Worm (Caenorhabditis elegans) whole organism, early embryonic: Measurements from ENCODE around the gene hal-2.

Experiments used
- B0310.2 ChIP-seq: sonication (generic microtip); optimal IDR thresholded peaks from 2 replicates; lab custom pipeline; 2016; ENCODE audit warnings: mild to moderate bottlenecking, missing genetic modification characterization, missing compliant biosample characterization
- ama-1 ChIP-seq: fragments of 150-350 bp; optimal IDR thresholded peaks from 2 replicates; lab custom pipeline; 2014
- ceh-36 ChIP-seq: sonication (generic microtip); optimal IDR thresholded peaks from 2 replicates; lab custom pipeline; 2016; ENCODE audit warnings: missing genetic modification characterization, inconsistent platforms, missing compliant biosample characterization
- ets-7 ChIP-seq: sonication (generic microtip); optimal IDR thresholded peaks from 2 replicates; lab custom pipeline; 2016; ENCODE audit warnings: missing genotype, missing genetic modification characterization, missing compliant biosample characterization
- flt-1 ChIP-seq: fragments of 200-800 bp; sonication (Bioruptor generic); IDR thresholded peaks from 2 replicates; pipeline ENCODE4 v1.3.6; 2022; ENCODE audit warnings: missing genetic modification characterization, missing compliant biosample characterization
- hmg-4 ChIP-seq: fragments of 200-800 bp; sonication (Bioruptor generic); optimal IDR thresholded peaks from 2 replicates; lab custom pipeline; 2018; ENCODE audit warnings: mild to moderate bottlenecking, missing genetic modification characterization, missing compliant biosample characterization

DNA sequence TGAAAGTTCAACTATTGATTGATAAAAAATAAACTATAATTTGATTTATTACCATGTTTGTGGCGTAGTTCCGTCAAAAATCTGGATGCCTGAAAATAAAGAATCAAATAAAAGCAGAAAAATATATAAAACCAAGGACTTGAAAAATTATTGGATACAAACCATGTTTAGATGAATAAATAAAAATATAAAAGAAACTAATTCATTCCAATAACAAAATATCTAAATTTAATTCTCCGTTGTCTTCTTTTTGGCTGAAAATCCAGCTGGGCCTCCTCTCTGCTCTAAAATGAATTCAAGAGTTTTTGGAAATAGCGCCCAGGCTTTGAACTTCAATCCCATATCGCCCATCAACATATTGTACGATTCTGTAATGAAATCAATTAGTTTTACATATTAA, 24.2 kb upstream of the hal-2 start, which contains the start of gene vps-29:
- TF ChIP-seq ceh-36 (tag; lab: Kevin White, UChicago) (no peak), ets-7 (tag; lab: Kevin White, UChicago) (no peak), flt-1 (GFP tag; lab: Robert Waterston, UW) (no peak), ama-1 (no peak), hmg-4 (GFP tag; lab: Kevin White, UChicago) (no peak), B0310.2 (tag; lab: Kevin White, UChicago) (no peak)
